Worm (Caenorhabditis elegans): ENCODE results near the gene snf-11.

Gene snf-11

DNA sequence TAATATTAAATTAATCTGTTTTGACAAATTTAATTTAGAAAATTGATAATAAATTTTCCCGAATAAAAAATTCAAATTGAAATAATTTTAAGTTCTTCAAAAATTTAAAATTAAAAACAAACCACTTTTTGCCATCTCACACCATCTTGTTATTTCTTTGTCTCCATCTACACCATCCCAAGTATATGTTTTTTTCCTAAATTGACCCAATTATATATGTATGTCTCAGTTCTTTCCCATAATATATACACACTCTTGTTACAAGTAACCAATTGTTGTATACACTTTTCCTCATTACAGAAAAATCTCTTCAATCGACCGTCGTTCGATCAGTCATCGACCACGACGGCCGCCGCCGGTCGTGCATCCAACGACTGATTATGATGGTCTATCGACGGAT is 26.0 kb downstream of the snf-11 start, which contains the start of gene gly-20:
gly-20 (plus strand) TSS at position 301 of the 400 bp plus-strand sequence.
- TF ChIP-seq unc-120 (tag; optimal IDR thresholded peaks at IDR 0.05; ENCODE audit: poor library complexity, severe bottlenecking) = no peak
- TF ChIP-seq nhr-237 (tag; optimal IDR thresholded peaks at IDR 0.05) = no peak
- TF ChIP-seq sptf-1 (tag; optimal IDR thresholded peaks at IDR 0.05) = no peak
- no peak for TF ChIP-seq mls-2 (tag; optimal IDR thresholded peaks at IDR 0.05)
- TF ChIP-seq lin-13 (tag; optimal IDR thresholded peaks at IDR 0.05) = no peak
- TF ChIP-seq bed-3 (GFP tag; optimal IDR thresholded peaks at IDR 0.05) = no peak
- no peak for TF ChIP-seq tbx-8 (GFP tag; optimal IDR thresholded peaks at IDR 0.05)
- TF ChIP-seq ceh-39 (tag; optimal IDR thresholded peaks at IDR 0.05) = no peak

DNA sequence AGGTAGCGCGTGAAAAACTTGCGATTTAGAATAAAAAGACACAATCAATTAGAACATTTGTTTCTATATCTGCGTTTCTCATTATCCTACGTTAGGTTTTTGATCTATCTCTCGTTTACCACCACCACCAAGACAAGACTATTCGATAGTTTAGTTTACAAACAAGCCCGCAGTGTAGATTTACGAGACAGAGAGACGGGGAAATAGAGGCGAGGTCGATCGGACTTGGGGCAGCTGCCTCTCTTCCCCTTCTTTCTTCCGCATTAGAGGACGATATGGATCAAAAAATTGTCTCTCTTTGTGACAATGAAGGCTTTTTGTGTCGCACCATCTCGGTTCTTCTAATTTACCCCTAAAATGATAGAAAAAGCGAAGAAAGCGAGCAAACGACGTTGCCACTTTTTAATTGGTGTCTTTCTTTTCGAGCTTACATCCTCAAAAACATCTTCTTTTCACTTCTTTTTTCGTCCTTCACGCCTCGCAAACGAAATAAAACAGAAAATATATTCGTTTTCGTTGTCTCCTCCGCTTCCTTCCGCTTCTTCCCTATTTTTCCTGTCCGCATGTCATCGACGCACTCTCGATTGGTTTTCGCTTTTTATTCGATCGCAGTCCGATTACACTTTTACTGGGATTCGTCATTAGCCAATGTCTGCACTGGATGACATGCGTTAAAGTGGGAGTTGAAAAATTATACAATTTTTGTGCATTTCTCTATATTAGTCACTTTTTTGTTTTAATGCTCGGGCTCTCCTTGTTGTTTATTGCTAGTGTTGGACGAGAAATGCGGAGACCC is 26.6 kb downstream of the snf-11 start:
- TF ChIP-seq elt-1 (tag; optimal IDR thresholded peaks at IDR 0.05; ENCODE audit: borderline replicate concordance, insufficient read depth) = peak; percentile 41
- no peak for TF ChIP-seq mls-2 (tag; optimal IDR thresholded peaks at IDR 0.05)
- TF ChIP-seq mep-1 (tag; optimal IDR thresholded peaks at IDR 0.05) = peak; percentile 7
- TF ChIP-seq flh-1 (GFP tag; optimal IDR thresholded peaks at IDR 0.05) = no peak
- TF ChIP-seq ceh-39 (tag; optimal IDR thresholded peaks at IDR 0.05) = peak; percentile 39
- TF ChIP-seq M03D4.4 (tag; optimal IDR thresholded peaks at IDR 0.05) = no peak
- TF ChIP-seq unc-120 (tag; optimal IDR thresholded peaks at IDR 0.05; ENCODE audit: poor library complexity, severe bottlenecking) = peak; percentile 38
- peak; percentile 3 for TF ChIP-seq ces-1 (GFP tag; optimal IDR thresholded peaks at IDR 0.05)
- peak; percentile 91 for TF ChIP-seq hlh-1 (tag; optimal IDR thresholded peaks at IDR 0.05)
- TF ChIP-seq drap-1 (GFP tag; optimal IDR thresholded peaks at IDR 0.05) = no peak
- TF ChIP-seq blmp-1 (tag; optimal IDR thresholded peaks at IDR 0.05) = peak; percentile 69
- TF ChIP-seq unc-62 (GFP tag; optimal IDR thresholded peaks at IDR 0.05) = peak; percentile 39
- TF ChIP-seq ham-2 (GFP tag; optimal IDR thresholded peaks at IDR 0.05) = peak; percentile 65
- no peak for TF ChIP-seq ceh-83 (GFP tag; optimal IDR thresholded peaks at IDR 0.05)
- TF ChIP-seq nhr-12 (tag; optimal IDR thresholded peaks at IDR 0.05) = no peak

- TF ChIP-seq elt-1 (tag; optimal IDR thresholded peaks at IDR 0.05; ENCODE audit: borderline replicate concordance, insufficient read depth) (no peak), tbx-8 (GFP tag; optimal IDR thresholded peaks at IDR 0.05) (no peak), sptf-1 (tag; optimal IDR thresholded peaks at IDR 0.05) (no peak), bed-3 (GFP tag; optimal IDR thresholded peaks at IDR 0.05) (no peak), elt-3 (tag; optimal IDR thresholded peaks at IDR 0.05) (no peak), flh-1 (GFP tag; optimal IDR thresholded peaks at IDR 0.05) (no peak), nhr-237 (tag; optimal IDR thresholded peaks at IDR 0.05) (no peak), unc-39 (tag; optimal IDR thresholded peaks at IDR 0.05) (no peak), ceh-83 (GFP tag; optimal IDR thresholded peaks at IDR 0.05) (no peak), drap-1 (GFP tag; optimal IDR thresholded peaks at IDR 0.05) (no peak), nhr-76 (tag; optimal IDR thresholded peaks at IDR 0.05) (no peak), ham-2 (GFP tag; optimal IDR thresholded peaks at IDR 0.05) (no peak), ceh-39 (tag; optimal IDR thresholded peaks at IDR 0.05) (no peak), lin-32 (GFP tag; optimal IDR thresholded peaks at IDR 0.05) (no peak), M03D4.4 (tag; optimal IDR thresholded peaks at IDR 0.05) (no peak), nhr-12 (tag; optimal IDR thresholded peaks at IDR 0.05) (no peak), snpc-4 (tag; optimal IDR thresholded peaks at IDR 0.05) (no peak), cnd-1 (tag; optimal IDR thresholded peaks at IDR 0.05) (no peak), mab-5 (tag; optimal IDR thresholded peaks at IDR 0.05) (no peak)
Observed at ce11 chrV:11279564-11279963, 28.7 kb downstream of the snf-11 start.

DNA sequence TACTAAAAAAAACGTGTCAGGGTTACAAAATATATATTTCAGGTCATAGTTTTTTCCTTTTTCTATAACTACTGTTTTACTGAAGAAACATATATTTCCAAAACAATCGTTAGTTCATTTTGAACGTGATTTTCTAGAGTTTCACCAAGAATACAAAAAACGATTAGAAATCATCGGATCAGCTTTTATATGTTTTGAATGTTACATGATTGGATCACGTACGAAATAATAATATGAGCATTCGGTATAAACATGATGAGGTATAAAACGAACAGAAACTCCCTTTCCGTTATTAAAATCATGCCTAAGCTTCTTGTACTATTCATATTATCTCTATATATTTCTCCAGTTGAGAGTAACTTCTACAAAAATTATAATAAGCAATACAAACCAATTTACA is 35.4 kb downstream of the snf-11 start, which contains the start of gene clec-223:
clec-223 (plus strand) TSS at position 301 of the 400 bp plus-strand sequence.
- TF ChIP-seq lin-13 (tag; optimal IDR thresholded peaks at IDR 0.05) (no peak), mls-2 (tag; optimal IDR thresholded peaks at IDR 0.05) (no peak), ceh-39 (tag; optimal IDR thresholded peaks at IDR 0.05) (no peak), unc-39 (tag; optimal IDR thresholded peaks at IDR 0.05) (no peak), unc-120 (tag; optimal IDR thresholded peaks at IDR 0.05; ENCODE audit: poor library complexity, severe bottlenecking) (no peak), bed-3 (GFP tag; optimal IDR thresholded peaks at IDR 0.05) (no peak), lin-32 (GFP tag; optimal IDR thresholded peaks at IDR 0.05) (no peak)

ce11 chrV:11271051-11271450 is 37.2 kb downstream of the snf-11 start, which contains the start of gene clec-222:
Gene clec-222 (plus strand): TSS chrV:11271351.
- TF ChIP-seq nhr-12 (tag; optimal IDR thresholded peaks at IDR 0.05) (no peak), unc-62 (GFP tag; optimal IDR thresholded peaks at IDR 0.05) (no peak), ceh-83 (GFP tag; optimal IDR thresholded peaks at IDR 0.05) (no peak), elt-3 (tag; optimal IDR thresholded peaks at IDR 0.05) (no peak), snpc-4 (tag; optimal IDR thresholded peaks at IDR 0.05) (no peak), mep-1 (tag; optimal IDR thresholded peaks at IDR 0.05) (no peak), ceh-43 (GFP tag; optimal IDR thresholded peaks at IDR 0.05) (no peak), sptf-1 (tag; optimal IDR thresholded peaks at IDR 0.05) (no peak), sem-2 (GFP tag; optimal IDR thresholded peaks at IDR 0.05) (no peak), drap-1 (GFP tag; optimal IDR thresholded peaks at IDR 0.05) (no peak), blmp-1 (tag; optimal IDR thresholded peaks at IDR 0.05) (no peak), lin-13 (tag; optimal IDR thresholded peaks at IDR 0.05) (no peak), hlh-1 (tag; optimal IDR thresholded peaks at IDR 0.05) (no peak), ham-2 (GFP tag; optimal IDR thresholded peaks at IDR 0.05) (no peak)
